Worm (Caenorhabditis elegans): ENCODE results near the gene C26B2.7.

ce11 chrIV:8019772-8020496, 3.9 kb downstream of the C26B2.7 start, which contains the start of gene dnc-4:
- no peak for TF ChIP-seq elt-3 (tag; optimal IDR thresholded peaks at IDR 0.05)
- no peak for TF ChIP-seq lsy-2 (tag; optimal IDR thresholded peaks at IDR 0.05)
- TF ChIP-seq nhr-28 (tag; optimal IDR thresholded peaks at IDR 0.05), result no peak
- TF ChIP-seq blmp-1 (tag; optimal IDR thresholded peaks at IDR 0.05), result no peak
- no peak for TF ChIP-seq unc-62 (GFP tag; optimal IDR thresholded peaks at IDR 0.05)
- no peak for TF ChIP-seq nhr-12 (tag; optimal IDR thresholded peaks at IDR 0.05)
- TF ChIP-seq ztf-11 (tag; optimal IDR thresholded peaks at IDR 0.05), result no peak
